Fruit fly (Drosophila melanogaster) whole organism, embryonic: ENCODE data around the gene Taf11.

ENCODE experiments used
- CG10274 ChIP-seq: fragments of 200-800 bp; sonication (Bioruptor generic); optimal IDR thresholded peaks from 3 replicates; lab custom pipeline; 2017; ENCODE audit warnings: missing biosample characterization, mild to moderate bottlenecking, missing genetic modification characterization
- CG10321 ChIP-seq: fragments of 200-800 bp; sonication (Bioruptor generic); IDR thresholded peaks from 2 replicates; pipeline ENCODE4 v1.3.6; 2022; ENCODE audit warnings: missing biosample characterization, missing genetic modification characterization
- CG10654 ChIP-seq: fragments of 200-800 bp; sonication (Bioruptor generic); optimal IDR thresholded peaks from 2 replicates; lab custom pipeline; 2016; ENCODE audit warnings: missing biosample characterization, missing genetic modification characterization
- CG11085 ChIP-seq: fragments of 200-800 bp; sonication (Bioruptor generic); IDR thresholded peaks from 2 replicates; pipeline ENCODE4 v1.3.6; 2022; ENCODE audit warnings: missing biosample characterization, missing genetic modification characterization
- CG11560 ChIP-seq: fragments of 200-800 bp; sonication (Bioruptor generic); IDR thresholded peaks from 3 replicates; pipeline ENCODE4 v1.3.6; 2022; ENCODE audit warnings: missing biosample characterization, missing genetic modification characterization
- CG1233 ChIP-seq: fragments of 200-800 bp; sonication (Bioruptor generic); optimal IDR thresholded peaks from 4 replicates; lab custom pipeline; 2018; ENCODE audit warnings: missing biosample characterization, mild to moderate bottlenecking, missing genetic modification characterization
- CG14050 ChIP-seq: fragments of 200-800 bp; sonication (Bioruptor generic); IDR thresholded peaks from 3 replicates; pipeline ENCODE4 v1.3.6; 2022; ENCODE audit warnings: missing biosample characterization, missing genetic modification characterization
- CG15696 ChIP-seq: fragments of 200-800 bp; sonication (Bioruptor generic); optimal IDR thresholded peaks from 2 replicates; lab custom pipeline; 2019; ENCODE audit warnings: missing biosample characterization, mild to moderate bottlenecking, missing genetic modification characterization, moderate library complexity
- CG1792 ChIP-seq: fragments of 200-800 bp; sonication (Bioruptor generic); optimal IDR thresholded peaks from 2 replicates; lab custom pipeline; 2016; ENCODE audit warnings: missing biosample characterization, missing genetic modification characterization
- CG18476 ChIP-seq: fragments of 200-800 bp; sonication (Bioruptor generic); optimal IDR thresholded peaks from 2 replicates; lab custom pipeline; 2016; ENCODE audit warnings: missing biosample characterization, mild to moderate bottlenecking, missing genetic modification characterization
- CG2116 ChIP-seq: fragments of 200-800 bp; sonication (Bioruptor generic); optimal IDR thresholded peaks from 3 replicates; lab custom pipeline; 2018; ENCODE audit warnings: missing biosample characterization, mild to moderate bottlenecking, missing genetic modification characterization
- CG30020 ChIP-seq: fragments of 200-800 bp; optimal IDR thresholded peaks from 2 replicates; lab custom pipeline; 2019; ENCODE audit warnings: missing biosample characterization, mild to moderate bottlenecking, missing genetic modification characterization, moderate library complexity
- CG30431 ChIP-seq: fragments of 200-800 bp; sonication (Bioruptor generic); optimal IDR thresholded peaks from 2 replicates; lab custom pipeline; 2017; ENCODE audit warnings: missing biosample characterization, missing genetic modification characterization
- CG3281 ChIP-seq: fragments of 200-800 bp; sonication (Bioruptor generic); optimal IDR thresholded peaks from 3 replicates; lab custom pipeline; 2017; ENCODE audit warnings: missing biosample characterization, mild to moderate bottlenecking, missing genetic modification characterization
- CG4328 ChIP-seq: fragments of 200-800 bp; sonication (Bioruptor generic); optimal IDR thresholded peaks from 3 replicates; lab custom pipeline; 2017; ENCODE audit warnings: missing biosample characterization, missing genetic modification reagents, missing genetic modification characterization
- CG4820 ChIP-seq: fragments of 200-800 bp; sonication (Bioruptor generic); optimal IDR thresholded peaks from 3 replicates; lab custom pipeline; 2016; ENCODE audit warnings: missing biosample characterization, missing genetic modification characterization
- CG5180 ChIP-seq: fragments of 200-800 bp; sonication (Bioruptor generic); optimal IDR thresholded peaks from 3 replicates; lab custom pipeline; 2017; ENCODE audit warnings: missing biosample characterization, missing genetic modification characterization, mild to moderate bottlenecking, moderate library complexity, missing genetic modification reagents
- CG5953 ChIP-seq: fragments of 200-800 bp; sonication (Bioruptor generic); IDR thresholded peaks from 2 replicates; pipeline ENCODE4 v1.3.6; 2022; ENCODE audit warnings: missing biosample characterization, missing genetic modification characterization
- CG7357 ChIP-seq: fragments of 200-800 bp; sonication (Bioruptor generic); IDR thresholded peaks from 3 replicates; pipeline ENCODE4 v1.3.6; 2022; ENCODE audit warnings: missing biosample characterization, missing genetic modification characterization
- CG7556 ChIP-seq: fragments of 200-800 bp; sonication (Bioruptor generic); optimal IDR thresholded peaks from 2 replicates; lab custom pipeline; 2017; ENCODE audit warnings: missing biosample characterization, mild to moderate bottlenecking, missing genetic modification characterization
- CG9876 ChIP-seq: fragments of 200-800 bp; sonication (Bioruptor generic); optimal IDR thresholded peaks from 2 replicates; lab custom pipeline; 2016; ENCODE audit warnings: missing biosample characterization, missing genetic modification characterization
- CoRest ChIP-seq: fragments of 200-800 bp; sonication (Bioruptor generic); optimal IDR thresholded peaks from 3 replicates; lab custom pipeline; 2018; ENCODE audit warnings: missing biosample characterization, mild to moderate bottlenecking, missing genetic modification characterization, moderate library complexity
- E2f2 ChIP-seq: fragments of 200-800 bp; sonication (Bioruptor generic); IDR thresholded peaks from 2 replicates; pipeline ENCODE4 v1.3.6; 2022; ENCODE audit warnings: missing biosample characterization, missing genetic modification characterization
- Ets97D ChIP-seq: fragments of 200-800 bp; sonication (Bioruptor generic); optimal IDR thresholded peaks from 3 replicates; lab custom pipeline; 2016; ENCODE audit warnings: missing biosample characterization, missing genetic modification characterization
- H15 ChIP-seq: fragments of 200-800 bp; sonication (Bioruptor generic); IDR thresholded peaks from 3 replicates; pipeline ENCODE4 v1.3.6; 2022; ENCODE audit warnings: missing biosample characterization, missing genetic modification characterization
- HLH54F ChIP-seq: fragments of 200-800 bp; sonication (Bioruptor generic); optimal IDR thresholded peaks from 3 replicates; lab custom pipeline; 2016; ENCODE audit warnings: missing biosample characterization, missing genetic modification characterization
- Hr3 ChIP-seq: fragments of 200-800 bp; sonication (Bioruptor generic); optimal IDR thresholded peaks from 3 replicates; lab custom pipeline; 2016; ENCODE audit warnings: missing biosample characterization, missing genetic modification characterization
- Med ChIP-seq: fragments of 200-800 bp; sonication (Bioruptor generic); peaks from one replicate; lab custom pipeline; 2016; ENCODE audit warnings: missing biosample characterization, missing genetic modification characterization, mild to moderate bottlenecking, inconsistent platforms, moderate library complexity
- Poxn ChIP-seq: fragments of 200-800 bp; sonication (Bioruptor generic); IDR thresholded peaks from 2 replicates; pipeline ENCODE4 v1.3.6; 2022; ENCODE audit warnings: missing biosample characterization, missing genetic modification characterization
- Ravus ChIP-seq: fragments of 200-800 bp; sonication (Bioruptor generic); IDR thresholded peaks from 2 replicates; pipeline ENCODE4 v1.3.6; 2022; ENCODE audit warnings: missing biosample characterization, missing genetic modification characterization
- aop ChIP-seq: fragments of 200-800 bp; sonication (Bioruptor generic); IDR thresholded peaks from 2 replicates; pipeline ENCODE4 v1.3.6; 2022; ENCODE audit warnings: missing biosample characterization, missing genetic modification characterization
- bbx ChIP-seq: fragments of 200-800 bp; sonication (Bioruptor generic); IDR thresholded peaks from 2 replicates; pipeline ENCODE4 v1.3.6; 2022; ENCODE audit warnings: missing biosample characterization, missing genetic modification characterization; ENCODE audit not compliant: partially characterized antibody
- cg ChIP-seq: fragments of 200-800 bp; sonication (Bioruptor generic); optimal IDR thresholded peaks from 3 replicates; lab custom pipeline; 2019; ENCODE audit warnings: missing biosample characterization, mild to moderate bottlenecking, missing genetic modification characterization, moderate library complexity
- croc ChIP-seq: fragments of 200-800 bp; sonication (Bioruptor generic); conservative IDR thresholded peaks from 3 replicates; pipeline ENCODE4 v1.3.6; 2022; ENCODE audit warnings: missing biosample characterization, missing genetic modification characterization
- dpn ChIP-seq, 2 experiments: fragments of 200-800 bp; sonication (Bioruptor generic); optimal IDR thresholded peaks; 3 replicates each; lab custom pipeline; 2016; ENCODE audit warnings: missing biosample characterization in 2 of 2, missing genetic modification characterization in 2 of 2
- fru ChIP-seq: fragments of >200 bp; optimal IDR thresholded peaks from 2 replicates; lab custom pipeline; 2017
- grau ChIP-seq: fragments of 200-800 bp; optimal IDR thresholded peaks from 3 replicates; lab custom pipeline; 2019; ENCODE audit warnings: missing biosample characterization, mild to moderate bottlenecking, missing genetic modification characterization, moderate library complexity
- hth ChIP-seq: fragments of >200 bp; optimal IDR thresholded peaks from 2 replicates; lab custom pipeline; 2017; ENCODE audit warnings: inconsistent platforms
- knrl ChIP-seq: fragments of 200-800 bp; sonication (Bioruptor generic); IDR thresholded peaks from 3 replicates; pipeline ENCODE4 v1.3.6; 2022; ENCODE audit warnings: missing biosample characterization, missing genetic modification characterization; ENCODE audit not compliant: partially characterized antibody
- luna ChIP-seq: fragments of 200-800 bp; sonication (Bioruptor generic); optimal IDR thresholded peaks from 2 replicates; lab custom pipeline; 2016; ENCODE audit warnings: missing biosample characterization, missing genetic modification characterization
- nau ChIP-seq: fragments of 200-800 bp; sonication (Bioruptor generic); optimal IDR thresholded peaks from 3 replicates; lab custom pipeline; 2017; ENCODE audit warnings: missing biosample characterization, mild to moderate bottlenecking, missing genetic modification characterization, missing genetic modification reagents
- nmo ChIP-seq: fragments of 200-800 bp; sonication (Bioruptor generic); optimal IDR thresholded peaks from 2 replicates; lab custom pipeline; 2018; ENCODE audit warnings: missing biosample characterization, mild to moderate bottlenecking, missing genetic modification characterization, moderate library complexity
- otp ChIP-seq: fragments of 200-800 bp; sonication (Bioruptor generic); IDR thresholded peaks from 3 replicates; pipeline ENCODE4, ENCODE4 v1.3.6; 2022; ENCODE audit warnings: missing biosample characterization, missing genetic modification characterization
- pita ChIP-seq: fragments of 200-800 bp; sonication (Bioruptor generic); optimal IDR thresholded peaks from 2 replicates; lab custom pipeline; 2017; ENCODE audit warnings: missing biosample characterization, mild to moderate bottlenecking, missing genetic modification characterization
- psq ChIP-seq: fragments of 200-800 bp; sonication (Bioruptor generic); optimal IDR thresholded peaks from 2 replicates; lab custom pipeline; 2017; ENCODE audit warnings: missing biosample characterization, missing genetic modification characterization
- repo ChIP-seq: fragments of 200-800 bp; sonication (Bioruptor generic); optimal IDR thresholded peaks from 2 replicates; lab custom pipeline; 2016; ENCODE audit warnings: missing biosample characterization, missing genetic modification characterization
- sens ChIP-seq: fragments of 200-800 bp; sonication (Bioruptor generic); peaks from one replicate; lab custom pipeline; 2016; ENCODE audit warnings: missing biosample characterization, missing genetic modification characterization
- sim ChIP-seq: fragments of 200-800 bp; sonication (Bioruptor generic); IDR thresholded peaks from 2 replicates; pipeline ENCODE4 v1.3.6; 2022; ENCODE audit warnings: missing biosample characterization, missing genetic modification characterization
- toy ChIP-seq: fragments of 200-800 bp; sonication (Bioruptor generic); IDR thresholded peaks from 2 replicates; pipeline ENCODE4 v1.3.6; 2022; ENCODE audit warnings: missing biosample characterization, missing genetic modification characterization
- vnd ChIP-seq: fragments of 200-800 bp; sonication (Bioruptor generic); IDR thresholded peaks from 3 replicates; pipeline ENCODE4 v1.3.6; 2022; ENCODE audit warnings: missing biosample characterization, missing genetic modification characterization; ENCODE audit not compliant: partially characterized antibody
- wek ChIP-seq: fragments of 200-800 bp; sonication (Bioruptor generic); optimal IDR thresholded peaks from 3 replicates; lab custom pipeline; 2018; ENCODE audit warnings: missing biosample characterization, mild to moderate bottlenecking, missing genetic modification characterization, moderate library complexity
- zf30C ChIP-seq: fragments of 200-800 bp; sonication (Bioruptor generic); optimal IDR thresholded peaks from 3 replicates; lab custom pipeline; 2018; ENCODE audit warnings: missing biosample characterization, mild to moderate bottlenecking, missing genetic modification characterization

Gene Taf11

DNA sequence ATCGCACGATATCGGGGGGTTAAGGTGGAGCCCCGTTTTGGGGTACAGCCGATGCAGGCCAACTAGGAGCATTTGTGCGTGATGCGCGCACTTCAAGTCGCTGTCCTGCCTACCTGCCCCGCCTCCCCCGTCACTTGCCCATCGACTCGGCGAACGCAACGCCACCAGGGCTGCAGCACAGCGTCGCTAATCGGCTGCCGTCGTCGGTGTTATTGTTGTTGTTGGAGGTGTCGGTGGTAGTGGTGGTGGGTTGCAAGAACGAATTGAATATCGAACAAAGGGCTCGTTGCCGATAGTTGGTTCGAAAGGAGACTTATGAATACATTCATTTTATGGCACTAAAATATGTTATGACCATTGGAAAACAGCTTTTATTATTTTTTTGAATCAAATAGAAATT lies 4.2 kb downstream of the Taf11 start (continued):
- TF ChIP-seq CG5180 (GFP tag; lab: Kevin White, UChicago), result peak; percentile 70
- TF ChIP-seq H15 (GFP tag; lab: Robert Waterston, UW), result peak; percentile 60; the same call in 1 of the 3 replicates
- TF ChIP-seq pita (GFP tag; lab: Kevin White, UChicago), result no peak
- TF ChIP-seq cg (GFP tag; lab: Kevin White, UChicago), result peak; percentile 25
- peak; percentile 77 for TF ChIP-seq CG11085 (GFP tag; lab: Robert Waterston, UW)
- TF ChIP-seq CG2116 (GFP tag; lab: Kevin White, UChicago), result peak; percentile 69
- TF ChIP-seq bbx (GFP tag; lab: Robert Waterston, UW), result peak; percentile 95
- peak; percentile 70 for TF ChIP-seq CoRest (tag; lab: Kevin White, UChicago)
- TF ChIP-seq CG30431 (GFP tag; lab: Kevin White, UChicago), result no peak
- no peak for TF ChIP-seq CG18476 (GFP tag; lab: Kevin White, UChicago)
- TF ChIP-seq sens (GFP tag; lab: Kevin White, UChicago), result peak; percentile 75
- peak; percentile 48 for TF ChIP-seq CG3281
- 0 out of 2 replicates have a peak, but pooled peaks have one; percentile 18 for TF ChIP-seq CG10321 (GFP tag; lab: Robert Waterston, UW)
- peak; percentile 42 for TF ChIP-seq Hr3 (GFP tag; lab: Kevin White, UChicago)
- TF ChIP-seq CG7357 (GFP tag; lab: Robert Waterston, UW), result no peak
- 0 out of 3 replicates have a peak, but pooled peaks have one; percentile 51 for TF ChIP-seq otp (GFP tag; lab: Robert Waterston, UW)
- TF ChIP-seq zf30C (GFP tag; lab: Kevin White, UChicago), result peak; percentile 42
- TF ChIP-seq CG10654 (GFP tag; lab: Kevin White, UChicago), result peak; percentile 17
- no peak for TF ChIP-seq wek (GFP tag; lab: Kevin White, UChicago)
- TF ChIP-seq HLH54F (GFP tag; lab: Kevin White, UChicago), result peak; percentile 69
- peak; percentile 53 for TF ChIP-seq Ets97D (GFP tag; lab: Kevin White, UChicago)
- peak; percentile 17 for TF ChIP-seq CG9876
- TF ChIP-seq Ravus (GFP tag; lab: Robert Waterston, UW), result no peak
- TF ChIP-seq CG5953 (GFP tag; lab: Robert Waterston, UW), result 0 out of 2 replicates have a peak, but pooled peaks have one; percentile 18
- no peak for TF ChIP-seq nau (GFP tag; lab: Kevin White, UChicago)
- TF ChIP-seq CG4820 (GFP tag; lab: Kevin White, UChicago), result no peak
- no peak for TF ChIP-seq CG10274 (GFP tag; lab: Kevin White, UChicago)
- peak; percentile 46 for TF ChIP-seq nmo (GFP tag; lab: Kevin White, UChicago)
- TF ChIP-seq sim (GFP tag; lab: Robert Waterston, UW), result no peak
- 0 out of 2 replicates have a peak, but pooled peaks have one; percentile 14 for TF ChIP-seq toy (GFP tag; lab: Robert Waterston, UW)
- TF ChIP-seq croc (GFP tag; lab: Robert Waterston, UW), result no peak
- TF ChIP-seq CG14050 (GFP tag; lab: Robert Waterston, UW), result peak; percentile 16; the same call in 1 of the 3 replicates
- TF ChIP-seq Poxn (GFP tag; lab: Robert Waterston, UW), result no peak
- peak; percentile 11 for TF ChIP-seq CG4328 (GFP tag; lab: Kevin White, UChicago)
- TF ChIP-seq CG1792 (GFP tag; lab: Kevin White, UChicago), result no peak
- no peak for TF ChIP-seq repo (GFP tag; lab: Kevin White, UChicago)
- TF ChIP-seq CG7556 (GFP tag; lab: Kevin White, UChicago), result no peak
- TF ChIP-seq E2f2, result no peak; the same call in none of the 2 replicates
- peak; percentile 43 for TF ChIP-seq CG30020 (tag; lab: Kevin White, UChicago)
- TF ChIP-seq CG1233 (GFP tag; lab: Kevin White, UChicago), result peak; percentile 50
- peak; percentile 10 for TF ChIP-seq psq
- peak; percentile 71; the same call in 2 of the 3 replicates for TF ChIP-seq CG11560 (tag; lab: Robert Waterston, UW)
- TF ChIP-seq dpn (GFP tag; optimal IDR thresholded peaks at IDR 0.05; lab: Kevin White, UChicago), result peak; percentile 22 to 68
- peak; percentile 92 for TF ChIP-seq knrl (GFP tag; lab: Robert Waterston, UW)
- TF ChIP-seq fru (lab: Kevin White, UChicago), result peak; percentile 21
- peak; percentile 92 for TF ChIP-seq vnd (GFP tag; lab: Robert Waterston, UW)
- peak; percentile 40 for TF ChIP-seq luna
- TF ChIP-seq grau (tag; lab: Kevin White, UChicago), result peak; percentile 58
- no peak for TF ChIP-seq hth (lab: Kevin White, UChicago)
- no peak for TF ChIP-seq aop (GFP tag; lab: Robert Waterston, UW)
- peak; percentile 55 for TF ChIP-seq CG15696
- TF ChIP-seq Med (GFP tag; lab: Kevin White, UChicago), result peak; percentile 96
